Worm (Caenorhabditis elegans): ENCODE measurements around the gene ZK1320.11.
A peak's percentile ranks its signal among the peaks of the same experiment; 100 is the strongest.

The ZK1320.11 gene

DNA sequence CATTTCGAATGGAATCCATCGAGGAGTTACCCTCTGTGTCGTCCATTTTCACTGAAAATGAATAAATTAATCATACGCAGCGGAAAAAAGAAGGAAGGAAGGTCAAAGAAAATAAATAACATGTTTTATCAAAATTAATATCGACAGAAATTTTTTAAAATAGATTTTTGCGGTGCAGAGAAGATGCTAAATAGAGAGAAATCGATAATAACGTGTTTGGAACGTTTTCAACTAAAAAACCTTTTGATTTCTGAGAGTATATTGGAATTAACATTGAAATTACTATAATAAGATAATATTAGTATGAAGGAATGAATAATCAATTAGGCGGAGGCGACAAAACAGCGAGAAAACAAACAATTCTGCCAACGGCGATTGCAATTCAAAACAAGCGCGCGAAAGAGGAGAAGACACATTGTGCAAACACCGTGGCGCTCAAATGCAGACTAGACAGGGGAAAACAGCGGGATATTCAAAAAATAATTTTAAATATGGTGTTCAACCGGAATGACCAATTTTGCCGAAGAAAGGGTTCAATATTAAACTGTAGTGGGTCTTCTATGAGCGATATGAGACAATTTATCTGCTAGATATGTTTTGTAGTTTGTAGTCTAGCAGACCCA, 49.1 kb downstream of the ZK1320.11 start, which contains the start of gene wee-1.3 (continued):
- peak; percentile 37; the same call in 1 of the 2 replicates for TF ChIP-seq B0336.3 (GFP tag; IDR thresholded peaks at IDR 0.05)
- no peak for TF ChIP-seq F49E8.2 (tag; optimal IDR thresholded peaks at IDR 0.05; ENCODE audit: insufficient read depth)
- no peak for TF ChIP-seq ccch-3 (GFP tag; optimal IDR thresholded peaks at IDR 0.05)
- TF ChIP-seq ekl-4 (GFP tag; IDR thresholded peaks at IDR 0.05) = peak; percentile 56
- TF ChIP-seq madf-10 (tag; optimal IDR thresholded peaks at IDR 0.05) = no peak
- no peak for TF ChIP-seq nhr-90 (tag; optimal IDR thresholded peaks at IDR 0.05)
- TF ChIP-seq cebp-2 (GFP tag; IDR thresholded peaks at IDR 0.05) = no peak
- TF ChIP-seq F57C9.4 (tag; optimal IDR thresholded peaks at IDR 0.05) = no peak
- no peak for TF ChIP-seq nhr-27 (tag; optimal IDR thresholded peaks at IDR 0.05)
- no peak for TF ChIP-seq snpc-3.4 (tag; optimal IDR thresholded peaks at IDR 0.05)
- peak; percentile 17 for TF ChIP-seq K12H6.12 (tag; optimal IDR thresholded peaks at IDR 0.05)
- TF ChIP-seq mxl-1 (tag; optimal IDR thresholded peaks at IDR 0.05) = no peak
- TF ChIP-seq ama-1 (optimal IDR thresholded peaks at IDR 0.05) = no peak
- TF ChIP-seq ama-1 (GFP tag; optimal IDR thresholded peaks at IDR 0.05) = no peak
- TF ChIP-seq Y53F4B.3 (GFP tag; IDR thresholded peaks at IDR 0.05) = no peak
- no peak for TF ChIP-seq mes-4 (tag; optimal IDR thresholded peaks at IDR 0.05)
- no peak for TF ChIP-seq attf-6 (GFP tag; IDR thresholded peaks at IDR 0.05)
- TF ChIP-seq tlf-1 (GFP tag; optimal IDR thresholded peaks at IDR 0.05) = no peak
- TF ChIP-seq tbx-9 (tag; optimal IDR thresholded peaks at IDR 0.05; ENCODE audit: borderline replicate concordance) = no peak
- TF ChIP-seq dpff-1 (tag; optimal IDR thresholded peaks at IDR 0.05) = no peak
- no peak for TF ChIP-seq fkh-3 (tag; optimal IDR thresholded peaks at IDR 0.05)
- TF ChIP-seq Y56A3A.18 (GFP tag; IDR thresholded peaks at IDR 0.05) = no peak
- no peak for TF ChIP-seq sdz-38 (tag; optimal IDR thresholded peaks at IDR 0.05)
- TF ChIP-seq him-1 (tag; optimal IDR thresholded peaks at IDR 0.05) = no peak
- no peak for TF ChIP-seq ztf-22 (GFP tag; optimal IDR thresholded peaks at IDR 0.05)
- peak; percentile 52 for TF ChIP-seq lin-40 (tag; optimal IDR thresholded peaks at IDR 0.05)
- TF ChIP-seq ZK185.1 (tag; optimal IDR thresholded peaks at IDR 0.05; ENCODE audit: poor library complexity, severe bottlenecking) = no peak
- TF ChIP-seq snpc-1.1 (tag; optimal IDR thresholded peaks at IDR 0.05; ENCODE audit: insufficient read depth) = no peak
- TF ChIP-seq Y53G8AR.9 (GFP tag; conservative IDR thresholded peaks at IDR 0.05) = no peak
- no peak for TF ChIP-seq F57A8.1 (GFP tag; optimal IDR thresholded peaks at IDR 0.05)
- TF ChIP-seq nfya-1 (tag; optimal IDR thresholded peaks at IDR 0.05; ENCODE audit: borderline replicate concordance, insufficient read depth) = no peak
- TF ChIP-seq nhr-179 (tag; optimal IDR thresholded peaks at IDR 0.05) = no peak
- TF ChIP-seq egrh-3 (GFP tag; IDR thresholded peaks at IDR 0.05) = no peak
- TF ChIP-seq dox-1 (GFP tag; IDR thresholded peaks at IDR 0.05) = peak; percentile 65
- TF ChIP-seq somi-1 (GFP tag; optimal IDR thresholded peaks at IDR 0.05) = no peak
- TF ChIP-seq cebp-1 (GFP tag; IDR thresholded peaks at IDR 0.05) = no peak
- peak; percentile 56 for TF ChIP-seq cebp-1 (tag; optimal IDR thresholded peaks at IDR 0.05)
- no peak for TF ChIP-seq Y67H2A.10 (GFP tag; conservative IDR thresholded peaks at IDR 0.05)
- TF ChIP-seq tbp1 (GFP tag; optimal IDR thresholded peaks at IDR 0.05) = peak; percentile 59
- no peak for TF ChIP-seq hsf-1 (GFP tag; IDR thresholded peaks at IDR 0.05)
- peak; percentile 6 for TF ChIP-seq athp-1 (tag; optimal IDR thresholded peaks at IDR 0.05)
- no peak for TF ChIP-seq hlh-12 (tag; optimal IDR thresholded peaks at IDR 0.05)
- no peak for TF ChIP-seq ceh-79 (tag; optimal IDR thresholded peaks at IDR 0.05)
- no peak for TF ChIP-seq sea-2 (GFP tag; IDR thresholded peaks at IDR 0.05)
- no peak for TF ChIP-seq bed-2 (GFP tag; IDR thresholded peaks at IDR 0.05)
- no peak for TF ChIP-seq F37B4.10 (GFP tag; IDR thresholded peaks at IDR 0.05)
- peak; percentile 55; the same call in 1 of the 2 replicates for TF ChIP-seq pbrm-1 (GFP tag; IDR thresholded peaks at IDR 0.05)
- no peak for TF ChIP-seq zim-3 (tag; optimal IDR thresholded peaks at IDR 0.05)
- peak; percentile 20 to 95 (median 70) for TF ChIP-seq lin-35 (GFP tag; optimal IDR thresholded peaks at IDR 0.05)
